Worm (Caenorhabditis elegans) whole organism, L3 larva: Measurements from ENCODE around the gene K09C6.9.
"Not testable (repeated sequence)": the region's sequence is repeated elsewhere in the genome, so short reads cannot be mapped to it uniquely, and the experiment has no call there.

Source experiments
- aly-2 ChIP-seq: fragments of 150-350 bp; optimal IDR thresholded peaks from 2 replicates; lab custom pipeline; 2014; ENCODE audit warnings: missing biosample characterization, missing genetic modification characterization
- elt-3 ChIP-seq, 3 experiments: fragments of 150-350 bp in 1 of 3; sonication (generic microtip) in 2 of 3; optimal IDR thresholded peaks; 2 replicates in 2 of 3; 4 replicates in 1 of 3; lab custom pipeline; 2014 to 2017; ENCODE audit warnings: missing biosample characterization in 3 of 3, missing genetic modification characterization in 3 of 3
- fkh-10 ChIP-seq: sonication (generic microtip); optimal IDR thresholded peaks from 2 replicates; lab custom pipeline; 2017; ENCODE audit warnings: missing biosample characterization, missing genetic modification reagents, missing genetic modification characterization
- fos-1 ChIP-seq: fragments of 150-350 bp; optimal IDR thresholded peaks from 2 replicates; lab custom pipeline; 2014; ENCODE audit warnings: missing biosample characterization, missing genetic modification characterization
- nfya-1 ChIP-seq: sonication (generic microtip); optimal IDR thresholded peaks from 2 replicates; lab custom pipeline; 2017; ENCODE audit warnings: missing genetic modification characterization, mild to moderate bottlenecking, missing compliant biosample characterization, antibody characterized with exemption, moderate library complexity; ENCODE audit not compliant: insufficient read depth
- nhr-77 ChIP-seq: fragments of 150-350 bp; optimal IDR thresholded peaks from 2 replicates; lab custom pipeline; 2014; ENCODE audit warnings: missing biosample characterization, missing genetic modification characterization
- pqm-1 ChIP-seq: fragments of 150-350 bp; optimal IDR thresholded peaks from 2 replicates; lab custom pipeline; 2017; ENCODE audit warnings: missing biosample characterization, missing genetic modification characterization, inconsistent platforms
- sea-2 ChIP-seq: fragments of 150-350 bp; sonication (generic microtip); optimal IDR thresholded peaks from 4 replicates; lab custom pipeline; 2014; ENCODE audit warnings: missing biosample characterization, missing genetic modification reagents, missing genetic modification characterization
- skn-1 ChIP-seq: fragments of 150-350 bp; optimal IDR thresholded peaks from 2 replicates; lab custom pipeline; 2014; ENCODE audit warnings: missing biosample characterization, missing genetic modification characterization
- tbx-2 ChIP-seq: sonication (generic microtip); optimal IDR thresholded peaks from 2 replicates; lab custom pipeline; 2016; ENCODE audit warnings: mild to moderate bottlenecking, missing genetic modification characterization, missing compliant biosample characterization
- unc-62 ChIP-seq: fragments of 150-350 bp; sonication (generic microtip); optimal IDR thresholded peaks from 4 replicates; lab custom pipeline; 2014; ENCODE audit warnings: missing biosample characterization, missing genetic modification reagents, missing genetic modification characterization

ce11 chrV:838984-839471 is 15.8 kb downstream of the K09C6.9 start, which contains the start of the genes K09C6.7 and K09C6.10:
- TF ChIP-seq sea-2 (GFP tag; lab: Kevin White, UChicago); skn-1; aly-2; fos-1; pqm-1 (tag; lab: Kevin White, UChicago); tbx-2 (tag; lab: Kevin White, UChicago); elt-3 (tag; optimal IDR thresholded peaks at IDR 0.05; lab: Kevin White, UChicago); unc-62 (GFP tag; lab: Kevin White, UChicago); nfya-1 (tag; lab: Kevin White, UChicago); nhr-77 (tag; lab: Kevin White, UChicago); fkh-10: not testable (repeated sequence)
